Comparison of ENCODE assay signal across 2 worm cellular contexts in the genomic region with DNA sequence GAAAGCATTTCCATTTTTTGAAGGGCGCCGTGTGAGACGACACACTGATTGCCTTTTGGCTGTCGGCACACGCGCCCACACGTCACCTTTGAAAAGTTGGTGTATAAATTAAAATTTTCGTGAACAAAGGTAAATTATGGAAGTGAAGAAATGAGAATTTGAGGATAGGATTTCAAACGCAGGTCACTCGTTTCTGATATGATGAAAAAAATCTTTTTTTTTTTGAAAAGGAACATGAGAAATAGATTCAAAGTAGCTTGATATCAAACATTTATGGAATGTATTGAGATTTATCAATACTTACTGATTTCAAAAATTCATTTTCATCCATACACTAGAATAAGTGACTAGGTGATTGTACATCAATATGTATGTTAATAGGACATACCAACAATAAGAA.
TF ChIP-seq lines count a peak whose summit lies in the region.

No protein-coding gene starts in this region.

TF ChIP-seq in whole organism, L1 larva, 84 proteins besides CTCF, POLR2A, EP300 and RAD21:
- TF ChIP-seq ceh-82 (tag; optimal IDR thresholded peaks at IDR 0.05; lab: Kevin White, UChicago) (no peak), lin-14 (GFP tag; optimal IDR thresholded peaks at IDR 0.05; lab: Kevin White, UChicago) (peak; percentile 9)

TF ChIP-seq in whole organism, L4 larva, 104 proteins besides CTCF, POLR2A, EP300 and RAD21:
- TF ChIP-seq aha-1 (tag; lab: Kevin White, UChicago) (peak; percentile 91), unc-62 (GFP tag; optimal IDR thresholded peaks at IDR 0.05 in 1 of 2; lab: Kevin White, UChicago) (peak in 1 of 2 experiments; percentile 75), unc-62 (tag; optimal IDR thresholded peaks at IDR 0.05; lab: Kevin White, UChicago) (no peak), daf-12 (tag; optimal IDR thresholded peaks at IDR 0.05; lab: Kevin White, UChicago) (no peak)
